Worm (Caenorhabditis elegans) whole organism, L4 larva: Measurements from ENCODE around the gene grsp-3.
A peak's percentile ranks its signal among the peaks of the same experiment; 100 is the strongest.

Source experiments
- T20F7.1 ChIP-seq: fragments of 200-800 bp; sonication (Bioruptor generic); optimal IDR thresholded peaks from 2 replicates; lab custom pipeline; 2018; ENCODE audit warnings: mild to moderate bottlenecking, missing genetic modification characterization, missing compliant biosample characterization
- T26A8.4 ChIP-seq: fragments of 200-800 bp; sonication (Bioruptor generic); IDR thresholded peaks from 2 replicates; pipeline ENCODE4 v1.3.6; 2022; ENCODE audit warnings: missing genetic modification characterization, missing compliant biosample characterization
- Y105C5A.15 ChIP-seq: fragments of 200-800 bp; sonication (Bioruptor generic); IDR thresholded peaks from 2 replicates; pipeline ENCODE4 v1.3.6; 2022; ENCODE audit warnings: missing genetic modification characterization, missing compliant biosample characterization
- Y48G9A.11 ChIP-seq: fragments of 200-800 bp; sonication (Bioruptor generic); IDR thresholded peaks from 2 replicates; pipeline ENCODE4 v1.3.6; 2022; ENCODE audit warnings: missing genetic modification reagents, missing genetic modification characterization, missing compliant biosample characterization
- Y5F2A.4 ChIP-seq: fragments of 200-800 bp; sonication (Bioruptor generic); optimal IDR thresholded peaks from 2 replicates; lab custom pipeline; 2018; ENCODE audit warnings: mild to moderate bottlenecking, missing genetic modification characterization, missing compliant biosample characterization
- aha-1 ChIP-seq: fragments of 150-350 bp; peaks from one replicate; lab custom pipeline; 2014; ENCODE audit warnings: missing biosample characterization, missing genetic modification characterization
- ama-1 ChIP-seq: fragments of 150-350 bp; optimal IDR thresholded peaks from 2 replicates; lab custom pipeline; 2014; ENCODE audit warnings: inconsistent platforms, mixed read lengths
- arid-1 ChIP-seq: fragments of 200-800 bp; sonication (Bioruptor generic); conservative IDR thresholded peaks from 2 replicates; pipeline ENCODE4 v1.3.6; 2022; ENCODE audit warnings: missing genetic modification reagents, missing genetic modification characterization, missing compliant biosample characterization
- ceh-20 ChIP-seq: fragments of 200-800 bp; sonication (Bioruptor generic); IDR thresholded peaks from 2 replicates; pipeline ENCODE4 v1.3.6; 2022; ENCODE audit warnings: missing genetic modification reagents, missing genetic modification characterization, missing compliant biosample characterization
- ceh-44 ChIP-seq: fragments of 200-800 bp; sonication (Bioruptor generic); IDR thresholded peaks from 2 replicates; pipeline ENCODE4 v1.3.6; 2022; ENCODE audit warnings: missing genetic modification reagents, missing genetic modification characterization, missing compliant biosample characterization
- ceh-82 ChIP-seq: sonication (generic microtip); optimal IDR thresholded peaks from 2 replicates; lab custom pipeline; 2017; ENCODE audit warnings: missing biosample characterization, missing genetic modification characterization
- ctbp-1 ChIP-seq: fragments of 200-800 bp; sonication (Bioruptor generic); IDR thresholded peaks from 2 replicates; pipeline ENCODE4 v1.3.6; 2022; ENCODE audit warnings: missing genetic modification reagents, missing genetic modification characterization, missing compliant biosample characterization
- daf-12 ChIP-seq: fragments of 150-350 bp; optimal IDR thresholded peaks from 2 replicates; lab custom pipeline; 2014; ENCODE audit warnings: missing biosample characterization, missing genetic modification reagents, missing genetic modification characterization
- daf-16 ChIP-seq, 3 experiments: sonication (generic microtip); optimal IDR thresholded peaks; 2 replicates each; lab custom pipeline; 2016 to 2017; ENCODE audit warnings: missing genetic modification characterization in 3 of 3, missing genetic modification reagents in 3 of 3, mild to moderate bottlenecking in 2 of 3, missing compliant biosample characterization in 2 of 3, missing biosample characterization in 1 of 3, moderate library complexity in 1 of 3
- dmd-6 ChIP-seq: fragments of 200-800 bp; sonication (Bioruptor generic); IDR thresholded peaks from 2 replicates; pipeline ENCODE4 v1.3.6; 2022; ENCODE audit warnings: missing genetic modification reagents, missing genetic modification characterization, missing compliant biosample characterization
- duxl-1 ChIP-seq: sonication (generic microtip); optimal IDR thresholded peaks from 2 replicates; lab custom pipeline; 2016; ENCODE audit warnings: mild to moderate bottlenecking, missing genetic modification characterization, moderate library complexity, missing compliant biosample characterization; ENCODE audit not compliant: poor library complexity
- hif-1 ChIP-seq, 2 experiments: sonication (generic microtip); optimal IDR thresholded peaks; 2 replicates each; lab custom pipeline; 2016 to 2017; ENCODE audit warnings: missing compliant biosample characterization in 2 of 2, missing genetic modification characterization in 2 of 2, missing genetic modification reagents in 2 of 2, missing genotype in 2 of 2, mild to moderate bottlenecking in 1 of 2
- hlh-11 ChIP-seq: fragments of 200-800 bp; sonication (Bioruptor generic); optimal IDR thresholded peaks from 2 replicates; lab custom pipeline; 2018; ENCODE audit warnings: mild to moderate bottlenecking, missing genetic modification characterization, missing compliant biosample characterization
- hlh-30 ChIP-seq: sonication (generic microtip); optimal IDR thresholded peaks from 2 replicates; lab custom pipeline; 2017; ENCODE audit warnings: antibody characterized with exemption, mild to moderate bottlenecking, missing genetic modification characterization, missing compliant biosample characterization; ENCODE audit not compliant: insufficient read depth
- lim-7 ChIP-seq: fragments of 200-800 bp; sonication (Bioruptor generic); IDR thresholded peaks from 2 replicates; pipeline ENCODE4 v1.3.6; 2022; ENCODE audit warnings: missing genetic modification characterization, missing compliant biosample characterization
- lin-13 ChIP-seq: fragments of 150-350 bp; optimal IDR thresholded peaks from 2 replicates; lab custom pipeline; 2014; ENCODE audit warnings: missing biosample characterization, missing genetic modification reagents, missing genetic modification characterization
- lin-15B ChIP-seq: fragments of 150-350 bp; sonication (generic microtip); optimal IDR thresholded peaks from 3 replicates; lab custom pipeline; 2014; ENCODE audit warnings: missing biosample characterization, missing genetic modification characterization
- lin-29 ChIP-seq: fragments of 200-800 bp; sonication (Bioruptor generic); IDR thresholded peaks from 2 replicates; pipeline ENCODE4 v1.3.6; 2022; ENCODE audit warnings: missing genetic modification reagents, missing genetic modification characterization, missing compliant biosample characterization
- lir-3 ChIP-seq: sonication (generic microtip); optimal IDR thresholded peaks from 2 replicates; lab custom pipeline; 2016; ENCODE audit warnings: mild to moderate bottlenecking, missing genetic modification characterization, missing compliant biosample characterization
- madf-9 ChIP-seq: fragments of 200-800 bp; sonication (Bioruptor generic); conservative IDR thresholded peaks from 2 replicates; pipeline ENCODE4 v1.3.6; 2022; ENCODE audit warnings: missing genetic modification reagents, missing genetic modification characterization, missing compliant biosample characterization
- mes-2 ChIP-seq: sonication (generic microtip); optimal IDR thresholded peaks from 2 replicates; lab custom pipeline; 2016; ENCODE audit warnings: missing genotype, mild to moderate bottlenecking, missing genetic modification characterization, missing compliant biosample characterization; ENCODE audit not compliant: poor library complexity, severe bottlenecking
- nhr-111 ChIP-seq: fragments of 200-800 bp; sonication (Bioruptor generic); optimal IDR thresholded peaks from 2 replicates; lab custom pipeline; 2018; ENCODE audit warnings: mild to moderate bottlenecking, missing genetic modification characterization, missing compliant biosample characterization
- nhr-41 ChIP-seq: fragments of 200-800 bp; sonication (Bioruptor generic); IDR thresholded peaks from 2 replicates; pipeline ENCODE4 v1.3.6; 2022; ENCODE audit warnings: missing genetic modification reagents, missing genetic modification characterization, missing compliant biosample characterization
- nhr-42 ChIP-seq: fragments of 200-800 bp; sonication (Bioruptor generic); IDR thresholded peaks from 2 replicates; pipeline ENCODE4 v1.3.6; 2022; ENCODE audit warnings: missing genetic modification characterization, missing compliant biosample characterization
- nhr-48 ChIP-seq: sonication (generic microtip); optimal IDR thresholded peaks from 2 replicates; lab custom pipeline; 2016; ENCODE audit warnings: mild to moderate bottlenecking, missing genetic modification characterization, missing compliant biosample characterization
- nhr-76 ChIP-seq: fragments of 150-350 bp; optimal IDR thresholded peaks from 2 replicates; lab custom pipeline; 2014; ENCODE audit warnings: missing biosample characterization, missing genetic modification characterization
- nhr-77 ChIP-seq: fragments of 150-350 bp; optimal IDR thresholded peaks from 2 replicates; lab custom pipeline; 2014; ENCODE audit warnings: missing biosample characterization, missing genetic modification characterization
- pha-4 ChIP-seq, 2 experiments: fragments of 150-350 bp in 1 of 2; fragments of 200-800 bp in 1 of 2; sonication (Bioruptor generic) in 1 of 2; IDR thresholded peaks in 1 of 2; optimal IDR thresholded peaks in 1 of 2; 2 replicates each; pipeline versions ENCODE4 v1.3.6 to Lab custom; 2014 to 2022; ENCODE audit warnings: missing genetic modification characterization in 2 of 2, missing genetic modification reagents in 2 of 2, missing biosample characterization in 1 of 2, missing compliant biosample characterization in 1 of 2
- pqm-1 ChIP-seq: sonication (generic microtip); optimal IDR thresholded peaks from 2 replicates; lab custom pipeline; 2017; ENCODE audit warnings: missing biosample characterization, missing genetic modification characterization
- saeg-2 ChIP-seq: fragments of 200-800 bp; sonication (Bioruptor generic); IDR thresholded peaks from 2 replicates; pipeline ENCODE4 v1.3.6; 2022; ENCODE audit warnings: missing genetic modification reagents, missing genetic modification characterization, missing compliant biosample characterization
- set-16 ChIP-seq: fragments of 200-800 bp; sonication (Bioruptor generic); IDR thresholded peaks from 2 replicates; pipeline ENCODE4 v1.3.6; 2022; ENCODE audit warnings: missing genetic modification reagents, missing genetic modification characterization, missing compliant biosample characterization
- spr-3 ChIP-seq: fragments of 200-800 bp; sonication (Bioruptor generic); optimal IDR thresholded peaks from 2 replicates; lab custom pipeline; 2018; ENCODE audit warnings: mild to moderate bottlenecking, missing genetic modification characterization, missing compliant biosample characterization
- tra-1 ChIP-seq: fragments of 200-800 bp; sonication (Bioruptor generic); IDR thresholded peaks from 2 replicates; pipeline ENCODE4 v1.3.6; 2022; ENCODE audit warnings: missing genetic modification reagents, missing genetic modification characterization, missing compliant biosample characterization
- unc-130 ChIP-seq: sonication (generic microtip); optimal IDR thresholded peaks from 2 replicates; lab custom pipeline; 2016; ENCODE audit warnings: missing genetic modification reagents, missing genetic modification characterization, missing compliant biosample characterization
- unc-39 ChIP-seq: sonication (generic microtip); optimal IDR thresholded peaks from 2 replicates; lab custom pipeline; 2017; ENCODE audit warnings: missing biosample characterization, missing genetic modification characterization
- unc-62 ChIP-seq, 3 experiments: fragments of 150-350 bp in 1 of 3; sonication (generic microtip); optimal IDR thresholded peaks in 2 of 3; peaks in 1 of 3; 1 replicate in 1 of 3; 2 replicates in 2 of 3; lab custom pipeline; 2014 to 2017; ENCODE audit warnings: missing biosample characterization in 3 of 3, missing genetic modification characterization in 3 of 3, missing genetic modification reagents in 3 of 3, missing genotype in 1 of 3
- vab-7 ChIP-seq: fragments of 200-800 bp; sonication (Bioruptor generic); IDR thresholded peaks from 2 replicates; pipeline ENCODE4 v1.3.6; 2022; ENCODE audit warnings: missing genetic modification reagents, missing genetic modification characterization, missing compliant biosample characterization
- zfp-2 ChIP-seq: sonication (generic microtip); optimal IDR thresholded peaks from 2 replicates; lab custom pipeline; 2016; ENCODE audit warnings: mild to moderate bottlenecking, missing genetic modification characterization, missing compliant biosample characterization
- zip-11 ChIP-seq: fragments of 200-800 bp; sonication (Bioruptor generic); IDR thresholded peaks from 2 replicates; pipeline ENCODE4 v1.3.6; 2022; ENCODE audit warnings: missing genetic modification characterization, missing compliant biosample characterization
- ztf-11 ChIP-seq: fragments of 150-350 bp; optimal IDR thresholded peaks from 2 replicates; lab custom pipeline; 2014; ENCODE audit warnings: missing biosample characterization, missing genetic modification characterization
- ztf-7 ChIP-seq: fragments of 150-350 bp; optimal IDR thresholded peaks from 2 replicates; lab custom pipeline; 2014; ENCODE audit warnings: missing biosample characterization, missing genetic modification characterization

Gene grsp-3

ce11 chrIV:7084632-7085160 is 47.0 kb downstream of the grsp-3 start, which contains the start of gene rps-4 (continued):
- TF ChIP-seq nhr-48 = peak; percentile 53
- TF ChIP-seq unc-130 (GFP tag; lab: Kevin White, UChicago) = peak; percentile 42
- TF ChIP-seq nhr-77 = peak; percentile 86
- TF ChIP-seq lin-13 (GFP tag; lab: Kevin White, UChicago) = peak; percentile 65
- TF ChIP-seq nhr-76 (tag; lab: Kevin White, UChicago) = no peak
- TF ChIP-seq hlh-11 (tag; lab: Kevin White, UChicago) = peak; percentile 91
- TF ChIP-seq lin-29 (GFP tag; lab: Robert Waterston, UW) = no peak
- TF ChIP-seq daf-16 (GFP tag; optimal IDR thresholded peaks at IDR 0.05; lab: Kevin White, UChicago) = peak in 1 of 2 experiments; percentile 43
- peak; percentile 92 for TF ChIP-seq daf-16 (tag; optimal IDR thresholded peaks at IDR 0.05; lab: Kevin White, UChicago)
- no peak for TF ChIP-seq ctbp-1 (GFP tag; lab: Robert Waterston, UW)
- TF ChIP-seq hlh-30 (tag; lab: Kevin White, UChicago) = no peak
- TF ChIP-seq nhr-41 (GFP tag; lab: Robert Waterston, UW) = no peak
- peak in 1 of 2 experiments; percentile 67 for TF ChIP-seq hif-1 (tag; optimal IDR thresholded peaks at IDR 0.05; lab: Kevin White, UChicago)
- TF ChIP-seq unc-62 (GFP tag; optimal IDR thresholded peaks at IDR 0.05 in 1 of 2; lab: Kevin White, UChicago) = peak in 1 of 2 experiments; percentile 41
- TF ChIP-seq unc-62 (tag; optimal IDR thresholded peaks at IDR 0.05; lab: Kevin White, UChicago) = no peak
- peak; percentile 43 for TF ChIP-seq ama-1 (lab: Kevin White, UChicago)
- TF ChIP-seq Y5F2A.4 (GFP tag; lab: Kevin White, UChicago) = no peak
- no peak for TF ChIP-seq duxl-1
- TF ChIP-seq T26A8.4 (GFP tag; lab: Robert Waterston, UW) = peak; percentile 77
- TF ChIP-seq pqm-1 (tag; lab: Kevin White, UChicago) = peak; percentile 53
- TF ChIP-seq madf-9 (GFP tag; lab: Robert Waterston, UW) = no peak; the same call in 1 of the 2 replicates
- peak; percentile 50; the same call in 1 of the 2 replicates for TF ChIP-seq vab-7 (GFP tag; lab: Robert Waterston, UW)
- TF ChIP-seq tra-1 (GFP tag; lab: Robert Waterston, UW) = peak; percentile 73; the same call in 1 of the 2 replicates
- no peak for TF ChIP-seq spr-3 (GFP tag; lab: Kevin White, UChicago)
- no peak; the same call in 1 of the 2 replicates for TF ChIP-seq set-16 (GFP tag; lab: Robert Waterston, UW)
- peak; percentile 93 for TF ChIP-seq mes-2 (tag; lab: Kevin White, UChicago)
- peak; percentile 87 for TF ChIP-seq T20F7.1 (GFP tag; lab: Kevin White, UChicago)
- TF ChIP-seq pha-4 (GFP tag; IDR thresholded peaks at IDR 0.05; lab: Robert Waterston, UW) = peak; percentile 68
- TF ChIP-seq pha-4 (tag; optimal IDR thresholded peaks at IDR 0.05; lab: Kevin White, UChicago) = peak; percentile 62
- no peak for TF ChIP-seq ztf-11 (tag; lab: Kevin White, UChicago)
- no peak for TF ChIP-seq lim-7 (GFP tag; lab: Robert Waterston, UW)
- TF ChIP-seq, all 104 proteins: peak for 50

ce11 chrIV:7083976-7084375 is 47.8 kb downstream of the grsp-3 start:
- TF ChIP-seq ztf-7 (tag; lab: Kevin White, UChicago) (no peak), saeg-2 (GFP tag; lab: Robert Waterston, UW) (no peak), ceh-82 (tag; lab: Kevin White, UChicago) (no peak), dmd-6 (GFP tag; lab: Robert Waterston, UW) (no peak), lin-15B (tag; lab: Kevin White, UChicago) (no peak), zfp-2 (tag; lab: Kevin White, UChicago) (no peak), lin-29 (GFP tag; lab: Robert Waterston, UW) (no peak), ceh-20 (no peak), aha-1 (peak; percentile 69), Y105C5A.15 (GFP tag; lab: Robert Waterston, UW) (no peak), nhr-111 (GFP tag; lab: Kevin White, UChicago) (no peak), zip-11 (GFP tag; lab: Robert Waterston, UW) (no peak), hlh-30 (tag; lab: Kevin White, UChicago) (no peak), arid-1 (GFP tag; lab: Robert Waterston, UW) (no peak), lir-3 (no peak), ceh-44 (no peak), ztf-11 (tag; lab: Kevin White, UChicago) (no peak), daf-12 (tag; lab: Kevin White, UChicago) (no peak), nhr-42 (GFP tag; lab: Robert Waterston, UW) (0 out of 2 replicates have a peak, but pooled peaks have one; percentile 22), unc-39 (tag; lab: Kevin White, UChicago) (no peak), pqm-1 (tag; lab: Kevin White, UChicago) (no peak), set-16 (GFP tag; lab: Robert Waterston, UW) (no peak), Y48G9A.11 (GFP tag; lab: Robert Waterston, UW) (0 out of 2 replicates have a peak, but pooled peaks have one; percentile 26)
- TF ChIP-seq, all 104 proteins: peak for 3
